Fruit fly (Drosophila melanogaster) whole organism, wandering third instar larva: Measurements from ENCODE around the gene Rpt5.

ENCODE experiments used
- Abd-B ChIP-seq: fragments of >200 bp; optimal IDR thresholded peaks from 2 replicates; lab custom pipeline; 2017; ENCODE audit warnings: missing biosample characterization, missing genetic modification characterization
- CG9705 ChIP-seq: fragments of 200-800 bp; sonication (Bioruptor generic); optimal IDR thresholded peaks from 2 replicates; lab custom pipeline; 2018; ENCODE audit warnings: missing biosample characterization, mild to moderate bottlenecking, missing genetic modification characterization
- CrebA ChIP-seq: fragments of 200-800 bp; sonication (Bioruptor generic); optimal IDR thresholded peaks from 2 replicates; lab custom pipeline; 2016; ENCODE audit warnings: missing biosample characterization, mild to moderate bottlenecking, missing genetic modification characterization, borderline replicate concordance
- Dfd ChIP-seq: fragments of >200 bp; optimal IDR thresholded peaks from 2 replicates; lab custom pipeline; 2017; ENCODE audit warnings: missing biosample characterization, missing genetic modification characterization
- Dif ChIP-seq: fragments of 200-275, 200-300 bp; sonication (Bioruptor generic); optimal IDR thresholded peaks from 2 replicates; lab custom pipeline; 2018; ENCODE audit warnings: missing biosample characterization, missing genetic modification characterization; ENCODE audit not compliant: partially characterized antibody
- HLH106 ChIP-seq: fragments of 200-800 bp; optimal IDR thresholded peaks from 3 replicates; lab custom pipeline; 2019; ENCODE audit warnings: missing biosample characterization, mild to moderate bottlenecking, missing genetic modification characterization, moderate library complexity
- Hnf4 ChIP-seq: fragments of 200-800 bp; sonication (Bioruptor generic); optimal IDR thresholded peaks from 2 replicates; lab custom pipeline; 2016; ENCODE audit warnings: missing biosample characterization, mild to moderate bottlenecking, missing genetic modification characterization
- Hr83 ChIP-seq: fragments of 200-300 bp; sonication (Bioruptor generic); optimal IDR thresholded peaks from 2 replicates; lab custom pipeline; 2016; ENCODE audit warnings: missing biosample characterization, mild to moderate bottlenecking, missing genetic modification characterization, moderate library complexity; ENCODE audit not compliant: poor library complexity, severe bottlenecking
- Jra ChIP-seq: sonication (Bioruptor generic); optimal IDR thresholded peaks from 2 replicates; lab custom pipeline; 2016; ENCODE audit warnings: missing biosample characterization, missing genetic modification characterization
- N ChIP-seq: fragments of >200 bp; optimal IDR thresholded peaks from 2 replicates; lab custom pipeline; 2018; ENCODE audit warnings: missing biosample characterization, missing external identifiers, missing genetic modification characterization
- OdsH ChIP-seq: fragments of 200-800 bp; sonication (Bioruptor generic); optimal IDR thresholded peaks from 2 replicates; lab custom pipeline; 2016; ENCODE audit warnings: missing biosample characterization, mild to moderate bottlenecking, missing genetic modification characterization
- Rel ChIP-seq, 2 experiments: fragments of 200-800 bp; sonication (Bioruptor generic) in 1 of 2; optimal IDR thresholded peaks; 2 replicates in 1 of 2; 3 replicates in 1 of 2; lab custom pipeline; 2016 to 2019; ENCODE audit warnings: mild to moderate bottlenecking in 2 of 2, missing biosample characterization in 2 of 2, missing genetic modification characterization in 2 of 2, moderate library complexity in 1 of 2
- Sp1 ChIP-seq: fragments of 200-800 bp; sonication (Bioruptor generic); optimal IDR thresholded peaks from 3 replicates; lab custom pipeline; 2019; ENCODE audit warnings: missing biosample characterization, mild to moderate bottlenecking, missing genetic modification characterization, moderate library complexity
- Vsx2 ChIP-seq: fragments of 200-300, 225-300 bp; sonication (Bioruptor generic); optimal IDR thresholded peaks from 2 replicates; lab custom pipeline; 2018; ENCODE audit warnings: missing biosample characterization, missing genetic modification characterization; ENCODE audit not compliant: partially characterized antibody
- br ChIP-seq: fragments of 200-800 bp; sonication (Bioruptor generic); optimal IDR thresholded peaks from 2 replicates; lab custom pipeline; 2016; ENCODE audit warnings: missing biosample characterization, missing genetic modification characterization
- brk ChIP-seq: fragments of 200-800 bp; sonication (Bioruptor generic); optimal IDR thresholded peaks from 2 replicates; lab custom pipeline; 2016; ENCODE audit warnings: missing biosample characterization, mild to moderate bottlenecking, missing genetic modification characterization
- dl ChIP-seq, 2 experiments: fragments of 175-275, 200-275 bp in 1 of 2; fragments of 200-275 bp in 1 of 2; sonication (Bioruptor generic); optimal IDR thresholded peaks; lab custom pipeline; 2018; ENCODE audit warnings: mild to moderate bottlenecking in 2 of 2, missing biosample characterization in 2 of 2, missing genetic modification characterization in 2 of 2, moderate library complexity in 2 of 2; ENCODE audit not compliant: partially characterized antibody in 2 of 2, insufficient read depth in 1 of 2
- dmrt93B ChIP-seq: fragments of 200-800 bp; sonication (Bioruptor generic); optimal IDR thresholded peaks from 2 replicates; lab custom pipeline; 2018; ENCODE audit warnings: missing biosample characterization, mild to moderate bottlenecking, missing genetic modification characterization
- dsf ChIP-seq: sonication (Bioruptor generic); optimal IDR thresholded peaks from 2 replicates; lab custom pipeline; 2016; ENCODE audit warnings: missing biosample characterization, missing genetic modification characterization, borderline replicate concordance
- ey ChIP-seq: fragments of 200-800 bp; sonication (Bioruptor generic); optimal IDR thresholded peaks from 2 replicates; lab custom pipeline; 2016; ENCODE audit warnings: missing biosample characterization, missing genetic modification characterization
- foxo ChIP-seq, 2 experiments: fragments of 200-800 bp; sonication (Bioruptor generic); optimal IDR thresholded peaks; 2 replicates in 1 of 2; 3 replicates in 1 of 2; lab custom pipeline; 2016 to 2017; ENCODE audit warnings: missing biosample characterization in 2 of 2, missing genetic modification characterization in 2 of 2
- fru ChIP-seq: fragments of 200-800 bp; sonication (Bioruptor generic); optimal IDR thresholded peaks from 3 replicates; lab custom pipeline; 2016; ENCODE audit warnings: missing biosample characterization, mild to moderate bottlenecking, missing genetic modification characterization
- h ChIP-seq: fragments of 200-800 bp; sonication (Bioruptor generic); optimal IDR thresholded peaks from 3 replicates; lab custom pipeline; 2016; ENCODE audit warnings: missing biosample characterization, mild to moderate bottlenecking, missing genetic modification characterization
- jim ChIP-seq: fragments of 175-275, 200-325 bp; sonication (Bioruptor generic); optimal IDR thresholded peaks from 2 replicates; lab custom pipeline; 2016; ENCODE audit warnings: missing biosample characterization, mild to moderate bottlenecking, missing genetic modification characterization
- lola ChIP-seq: fragments of >200 bp; optimal IDR thresholded peaks from 2 replicates; lab custom pipeline; 2017; ENCODE audit warnings: missing biosample characterization, missing genetic modification characterization
- psq ChIP-seq: fragments of 200-800 bp; sonication (Bioruptor generic); optimal IDR thresholded peaks from 3 replicates; lab custom pipeline; 2017; ENCODE audit warnings: missing biosample characterization, mild to moderate bottlenecking, missing genetic modification characterization, moderate library complexity
- rgr ChIP-seq: fragments of 200-800 bp; sonication (Bioruptor generic); optimal IDR thresholded peaks from 3 replicates; lab custom pipeline; 2016; ENCODE audit warnings: missing biosample characterization, mild to moderate bottlenecking, missing genetic modification characterization
- sage ChIP-seq: fragments of 200-800 bp; sonication (Bioruptor generic); optimal IDR thresholded peaks from 2 replicates; lab custom pipeline; 2016; ENCODE audit warnings: missing biosample characterization, mild to moderate bottlenecking, missing genetic modification characterization
- tai ChIP-seq: sonication (Bioruptor generic); optimal IDR thresholded peaks from 2 replicates; lab custom pipeline; 2016; ENCODE audit warnings: missing biosample characterization, missing genetic modification characterization
- usp ChIP-seq: fragments of >200 bp; optimal IDR thresholded peaks from 2 replicates; lab custom pipeline; 2017; ENCODE audit warnings: missing biosample characterization, missing genetic modification characterization
- woc ChIP-seq: sonication (Bioruptor generic); optimal IDR thresholded peaks from 2 replicates; lab custom pipeline; 2016; ENCODE audit warnings: missing biosample characterization, mild to moderate bottlenecking, missing genetic modification characterization

The Rpt5 gene

DNA sequence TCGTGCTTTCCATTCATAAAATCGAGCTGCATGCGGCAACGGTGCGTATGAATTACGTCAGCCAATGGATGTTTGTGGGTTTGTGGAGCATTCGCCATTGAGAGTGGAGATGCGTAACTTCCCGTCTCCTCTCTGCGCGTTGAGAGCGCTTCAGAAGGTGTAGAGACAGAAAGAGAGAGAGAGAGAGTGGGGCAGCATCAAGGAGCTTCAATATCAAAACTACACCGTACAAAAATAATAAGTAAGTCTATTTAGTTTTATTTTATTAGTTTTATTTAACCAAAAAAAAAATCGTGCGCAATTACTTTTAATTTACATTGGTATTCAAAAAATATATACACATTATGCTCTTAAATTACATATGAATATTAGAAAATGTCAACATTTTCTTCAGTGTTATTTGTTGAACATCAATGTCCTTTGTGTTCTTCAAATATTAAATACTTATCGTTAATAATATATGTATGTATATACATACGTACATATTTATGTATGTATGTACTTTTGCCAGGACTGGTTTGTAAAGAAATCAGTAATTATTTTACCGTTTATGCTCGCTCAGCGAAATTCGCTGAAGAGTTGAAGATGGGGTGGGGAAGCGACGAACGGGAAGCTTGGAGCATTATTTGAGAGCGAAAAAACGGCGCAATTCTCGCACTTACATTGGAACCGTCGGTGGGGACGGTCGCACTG lies 29.9 kb upstream of the Rpt5 start, which contains the start of gene CG10365:
CG10365 (plus strand) TSS at position 652 of the 693 bp plus-strand sequence.
- TF ChIP-seq OdsH (peak; percentile 91), Hnf4 (peak; percentile 52), psq (GFP tag; lab: Kevin White, UChicago) (peak; percentile 85), N (no peak), br (GFP tag; lab: Kevin White, UChicago) (no peak), ey (GFP tag; lab: Kevin White, UChicago) (peak; percentile 43), rgr (GFP tag; lab: Kevin White, UChicago) (peak; percentile 85), CG9705 (GFP tag; lab: Kevin White, UChicago) (peak; percentile 21), Jra (GFP tag; lab: Kevin White, UChicago) (no peak), woc (peak; percentile 53), CrebA (GFP tag; lab: Kevin White, UChicago) (no peak), brk (GFP tag; lab: Kevin White, UChicago) (peak; percentile 69), Sp1 (GFP tag; lab: Kevin White, UChicago) (peak; percentile 93), h (GFP tag; lab: Kevin White, UChicago) (peak; percentile 76), Rel (GFP tag; optimal IDR thresholded peaks at IDR 0.05; lab: Kevin White, UChicago) (no peak), Rel (tag; optimal IDR thresholded peaks at IDR 0.05; lab: Kevin White, UChicago) (peak; percentile 2), Abd-B (GFP tag; lab: Kevin White, UChicago) (no peak), tai (peak; percentile 7), foxo (GFP tag; optimal IDR thresholded peaks at IDR 0.05; lab: Kevin White, UChicago) (peak in 1 of 2 experiments; percentile 91), dl (GFP tag; optimal IDR thresholded peaks at IDR 0.05; lab: Kevin White, UChicago; ENCODE audit: insufficient read depth in 1 of 2, partially characterized antibody in 2 of 2) (peak; percentile 50 to 80), Vsx2 (GFP tag; lab: Kevin White, UChicago) (peak; percentile 18), jim (GFP tag; lab: Kevin White, UChicago) (no peak), HLH106 (tag; lab: Kevin White, UChicago) (peak; percentile 76), Dif (peak; percentile 88), dmrt93B (GFP tag; lab: Kevin White, UChicago) (peak; percentile 35), fru (peak; percentile 81)

DNA sequence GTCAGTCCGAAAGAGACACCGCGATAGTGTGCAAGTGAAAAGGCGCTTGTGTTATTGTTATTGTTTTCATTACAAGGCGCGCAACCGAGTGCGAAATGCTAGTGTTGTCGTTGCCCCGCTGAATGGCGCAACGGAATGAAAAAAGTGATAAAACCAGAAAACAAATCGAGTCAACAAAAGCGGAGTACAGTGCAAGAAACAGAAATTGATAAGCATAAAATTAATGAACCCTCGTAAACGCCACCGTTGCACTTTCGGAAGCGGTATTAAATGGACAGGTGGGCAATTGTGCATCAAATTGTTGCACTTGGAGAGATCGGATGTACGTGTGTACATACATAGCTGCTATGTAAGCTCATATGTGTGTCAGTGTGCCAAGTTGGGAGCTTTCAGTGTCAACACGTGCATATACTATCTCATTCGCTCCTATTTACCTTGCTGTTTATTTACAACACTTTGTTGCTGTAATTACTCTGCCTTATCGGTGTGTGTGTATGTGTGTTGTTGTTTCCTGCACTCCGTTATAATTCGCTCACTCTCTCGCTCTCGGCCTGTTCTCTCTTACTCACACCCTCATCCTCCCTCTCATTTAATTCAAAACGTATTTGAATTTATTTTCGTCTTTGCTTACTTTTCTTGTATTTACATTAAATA lies 29.2 kb upstream of the Rpt5 start:
- TF ChIP-seq dsf = no peak
- peak in 1 of 2 experiments; percentile 51 for TF ChIP-seq foxo (GFP tag; optimal IDR thresholded peaks at IDR 0.05; lab: Kevin White, UChicago)
- TF ChIP-seq sage (GFP tag; lab: Kevin White, UChicago) = peak; percentile 34
- TF ChIP-seq ey (GFP tag; lab: Kevin White, UChicago) = no peak
- peak; percentile 2 for TF ChIP-seq Sp1 (GFP tag; lab: Kevin White, UChicago)
- TF ChIP-seq HLH106 (tag; lab: Kevin White, UChicago) = peak; percentile 10
- no peak for TF ChIP-seq Dfd (GFP tag; lab: Kevin White, UChicago)
- TF ChIP-seq psq (GFP tag; lab: Kevin White, UChicago) = no peak
- TF ChIP-seq lola (GFP tag; lab: Kevin White, UChicago) = no peak
- TF ChIP-seq tai = peak; percentile 51
- TF ChIP-seq usp = no peak
- peak; percentile 22 to 38 for TF ChIP-seq dl (GFP tag; optimal IDR thresholded peaks at IDR 0.05; lab: Kevin White, UChicago; ENCODE audit: insufficient read depth in 1 of 2, partially characterized antibody in 2 of 2)
- TF ChIP-seq Jra (GFP tag; lab: Kevin White, UChicago) = peak; percentile 17
- peak; percentile 70 for TF ChIP-seq Hr83 (GFP tag; lab: Kevin White, UChicago)
- TF ChIP-seq h (GFP tag; lab: Kevin White, UChicago) = peak; percentile 45
- no peak for TF ChIP-seq Hnf4
- TF ChIP-seq Dif = peak; percentile 74
- TF ChIP-seq fru = peak; percentile 24
- TF ChIP-seq br (GFP tag; lab: Kevin White, UChicago) = peak; percentile 11
- no peak for TF ChIP-seq brk (GFP tag; lab: Kevin White, UChicago)
- no peak for TF ChIP-seq Abd-B (GFP tag; lab: Kevin White, UChicago)
- no peak for TF ChIP-seq OdsH
- peak; percentile 15 for TF ChIP-seq rgr (GFP tag; lab: Kevin White, UChicago)
